Worm (Caenorhabditis elegans): ENCODE data around the gene F28C6.8.

Gene F28C6.8

ce11 chrII:8585036-8585627, 21.5 kb upstream of the F28C6.8 start, which contains the start of gene F54C9.11 (continued):
- TF ChIP-seq unc-86 (tag; optimal IDR thresholded peaks at IDR 0.05) (no peak), nhr-90 (tag; optimal IDR thresholded peaks at IDR 0.05; ENCODE audit: poor library complexity) (no peak), nhr-77 (tag; optimal IDR thresholded peaks at IDR 0.05) (no peak), lin-39 (tag; optimal IDR thresholded peaks at IDR 0.05) (no peak), ztf-4 (tag; optimal IDR thresholded peaks at IDR 0.05) (peak; percentile 30)

- TF ChIP-seq tlp-1 (tag; optimal IDR thresholded peaks at IDR 0.05): no peak
- no peak for TF ChIP-seq tbx-2 (tag; optimal IDR thresholded peaks at IDR 0.05)
- TF ChIP-seq lsy-2 (tag; optimal IDR thresholded peaks at IDR 0.05): no peak
- no peak for TF ChIP-seq nhr-28 (tag; optimal IDR thresholded peaks at IDR 0.05)
- no peak for TF ChIP-seq ama-1 (optimal IDR thresholded peaks at IDR 0.05)
- TF ChIP-seq ets-5 (GFP tag; IDR thresholded peaks at IDR 0.05): no peak
- TF ChIP-seq alr-1 (tag; optimal IDR thresholded peaks at IDR 0.05; ENCODE audit: borderline replicate concordance): no peak
- no peak for TF ChIP-seq unc-130 (tag; optimal IDR thresholded peaks at IDR 0.05)
- no peak for TF ChIP-seq ceh-8 (GFP tag; optimal IDR thresholded peaks at IDR 0.05)
- no peak for TF ChIP-seq fkh-4 (tag; optimal IDR thresholded peaks at IDR 0.05; ENCODE audit: borderline replicate concordance)
- TF ChIP-seq unc-86 (tag; optimal IDR thresholded peaks at IDR 0.05): no peak
- TF ChIP-seq fkh-10 (GFP tag; optimal IDR thresholded peaks at IDR 0.05): no peak
- no peak for TF ChIP-seq Y116A8C.19 (tag; optimal IDR thresholded peaks at IDR 0.05; ENCODE audit: borderline replicate concordance)
- TF ChIP-seq ceh-63 (GFP tag; optimal IDR thresholded peaks at IDR 0.05): no peak
- no peak for TF ChIP-seq snpc-4 (tag; optimal IDR thresholded peaks at IDR 0.05)
- no peak for TF ChIP-seq ceh-82 (tag; optimal IDR thresholded peaks at IDR 0.05)
- no peak for TF ChIP-seq irx-1 (tag; optimal IDR thresholded peaks at IDR 0.05)
- TF ChIP-seq elt-2 (tag; optimal IDR thresholded peaks at IDR 0.05): no peak
- TF ChIP-seq nhr-77 (tag; optimal IDR thresholded peaks at IDR 0.05): no peak
- TF ChIP-seq mef-2 (tag; optimal IDR thresholded peaks at IDR 0.05): no peak
These were observed 20.7 kb upstream of the F28C6.8 start for ce11 chrII:8585921-8586320.

ce11 chrII:8587660-8588230, 18.9 kb upstream of the F28C6.8 start:
- TF ChIP-seq lin-14 (GFP tag; optimal IDR thresholded peaks at IDR 0.05): peak; percentile 73
- TF ChIP-seq tbx-2 (tag; optimal IDR thresholded peaks at IDR 0.05): peak; percentile 39
- TF ChIP-seq skn-1 (tag; optimal IDR thresholded peaks at IDR 0.05): no peak
- TF ChIP-seq alr-1 (tag; optimal IDR thresholded peaks at IDR 0.05; ENCODE audit: borderline replicate concordance): no peak
- no peak for TF ChIP-seq unc-98 (GFP tag; IDR thresholded peaks at IDR 0.05)
- TF ChIP-seq pag-3 (tag; optimal IDR thresholded peaks at IDR 0.05; ENCODE audit: borderline replicate concordance, insufficient read depth): no peak
- TF ChIP-seq blmp-1 (tag; optimal IDR thresholded peaks at IDR 0.05): peak; percentile 14
- no peak for TF ChIP-seq dsc-1 (tag; optimal IDR thresholded peaks at IDR 0.05)
- no peak for TF ChIP-seq efl-1 (optimal IDR thresholded peaks at IDR 0.05)
- no peak for TF ChIP-seq efl-1 (GFP tag; optimal IDR thresholded peaks at IDR 0.05 in 1 of 2)
- TF ChIP-seq egl-27 (tag; optimal IDR thresholded peaks at IDR 0.05): no peak
- no peak for TF ChIP-seq lir-3 (tag; optimal IDR thresholded peaks at IDR 0.05; ENCODE audit: poor library complexity)
- TF ChIP-seq fkh-10 (GFP tag; optimal IDR thresholded peaks at IDR 0.05): peak; percentile 14
- no peak for TF ChIP-seq nhr-20 (tag; optimal IDR thresholded peaks at IDR 0.05)
- TF ChIP-seq nhr-71 (tag; optimal IDR thresholded peaks at IDR 0.05): peak; percentile 39

ce11 chrII:8588442-8588841, 18.2 kb upstream of the F28C6.8 start:
- TF ChIP-seq pag-3 (tag; optimal IDR thresholded peaks at IDR 0.05; ENCODE audit: borderline replicate concordance, insufficient read depth) (no peak), lin-14 (GFP tag; optimal IDR thresholded peaks at IDR 0.05) (peak; percentile 28), hpl-2 (GFP tag; optimal IDR thresholded peaks at IDR 0.05) (no peak), lir-3 (tag; optimal IDR thresholded peaks at IDR 0.05; ENCODE audit: poor library complexity) (no peak), alr-1 (tag; optimal IDR thresholded peaks at IDR 0.05; ENCODE audit: borderline replicate concordance) (no peak), efl-1 (optimal IDR thresholded peaks at IDR 0.05) (no peak), efl-1 (GFP tag; optimal IDR thresholded peaks at IDR 0.05 in 1 of 2) (no peak), lin-39 (tag; optimal IDR thresholded peaks at IDR 0.05) (no peak), nhr-47 (tag; optimal IDR thresholded peaks at IDR 0.05) (no peak), C04F5.9 (tag; optimal IDR thresholded peaks at IDR 0.05) (no peak), unc-98 (GFP tag; IDR thresholded peaks at IDR 0.05) (no peak), sup-37 (GFP tag; optimal IDR thresholded peaks at IDR 0.05) (no peak), ztf-4 (tag; optimal IDR thresholded peaks at IDR 0.05) (no peak), nhr-28 (tag; optimal IDR thresholded peaks at IDR 0.05) (no peak), fos-1 (tag; optimal IDR thresholded peaks at IDR 0.05) (no peak), elt-3 (tag; optimal IDR thresholded peaks at IDR 0.05) (no peak), nhr-20 (tag; optimal IDR thresholded peaks at IDR 0.05) (no peak), jun-1 (tag; optimal IDR thresholded peaks at IDR 0.05) (no peak), pax-3 (tag; optimal IDR thresholded peaks at IDR 0.05) (no peak), ztf-11 (tag; optimal IDR thresholded peaks at IDR 0.05) (peak in 1 of 2 experiments; percentile 42)

All from whole organism, L1 larva.